Worm (Caenorhabditis elegans): ENCODE data around the gene srx-130.

Gene srx-130

DNA sequence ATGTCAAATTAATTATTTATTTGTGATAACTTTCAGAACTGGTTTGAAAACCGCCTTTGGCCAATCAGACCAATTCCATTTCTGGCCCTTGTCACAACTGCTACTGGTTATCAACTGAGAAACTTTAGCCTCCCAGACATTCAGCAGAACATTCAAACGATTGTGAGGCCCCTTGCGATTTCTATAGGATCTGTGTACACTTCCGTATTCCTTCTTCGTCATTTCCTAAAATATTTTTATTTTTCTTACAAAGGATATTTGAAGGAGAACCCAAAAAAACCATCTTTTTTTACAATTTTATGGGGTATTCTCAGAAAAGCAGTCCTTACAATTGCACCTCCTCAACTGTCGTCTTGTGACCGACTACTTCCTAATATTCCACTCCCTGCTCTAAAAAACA lies 30.1 kb downstream of the srx-130 start:
- TF ChIP-seq ama-1 (optimal IDR thresholded peaks at IDR 0.05) (no peak), aly-1 (tag; optimal IDR thresholded peaks at IDR 0.05) (no peak), pes-1 (GFP tag; IDR thresholded peaks at IDR 0.05) (no peak), ceh-36 (tag; optimal IDR thresholded peaks at IDR 0.05) (no peak), hnd-1 (tag; optimal IDR thresholded peaks at IDR 0.05) (no peak), hmg-4 (GFP tag; optimal IDR thresholded peaks at IDR 0.05) (no peak), ets-7 (tag; optimal IDR thresholded peaks at IDR 0.05) (no peak), B0310.2 (tag; optimal IDR thresholded peaks at IDR 0.05) (no peak), sea-1 (GFP tag; conservative IDR thresholded peaks at IDR 0.05) (no peak), tbx-11 (GFP tag; IDR thresholded peaks at IDR 0.05) (no peak), hmbx-1 (tag; optimal IDR thresholded peaks at IDR 0.05) (no peak), ceh-13 (GFP tag; optimal IDR thresholded peaks at IDR 0.05) (no peak)

DNA sequence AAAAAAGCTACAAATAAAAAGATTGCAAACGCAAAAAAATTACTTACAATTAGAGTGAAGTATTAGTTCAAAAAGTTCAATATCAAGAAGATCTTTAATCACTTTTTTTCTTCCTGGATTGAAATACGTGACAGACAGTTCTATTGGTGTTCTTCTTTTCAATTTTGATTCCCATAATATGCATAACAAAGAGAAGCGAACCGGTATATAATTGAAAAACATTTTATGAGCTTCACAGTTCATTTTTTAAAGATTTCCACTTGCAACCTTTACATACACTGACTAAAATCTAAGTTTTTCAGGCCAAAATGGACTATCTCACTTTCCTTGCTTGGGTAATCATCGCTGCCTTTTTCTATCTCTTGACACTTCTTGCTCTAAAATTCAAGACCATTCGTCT lies 33.3 kb downstream of the srx-130 start, which contains the start of gene T22G5.1:
T22G5.1 (plus strand) TSS at position 301 of the 400 bp plus-strand sequence.
- TF ChIP-seq aly-1 (tag; optimal IDR thresholded peaks at IDR 0.05) = no peak
- TF ChIP-seq pes-1 (GFP tag; IDR thresholded peaks at IDR 0.05) = no peak
- no peak for TF ChIP-seq flt-1 (GFP tag; IDR thresholded peaks at IDR 0.05)
- no peak for TF ChIP-seq sea-1 (GFP tag; conservative IDR thresholded peaks at IDR 0.05)
- TF ChIP-seq ceh-13 (GFP tag; optimal IDR thresholded peaks at IDR 0.05) = no peak
- TF ChIP-seq tra-4 (tag; optimal IDR thresholded peaks at IDR 0.05) = no peak
- no peak for TF ChIP-seq B0310.2 (tag; optimal IDR thresholded peaks at IDR 0.05)
- TF ChIP-seq ceh-36 (tag; optimal IDR thresholded peaks at IDR 0.05) = no peak
- TF ChIP-seq hmbx-1 (tag; optimal IDR thresholded peaks at IDR 0.05) = no peak
- no peak for TF ChIP-seq F13C5.2 (tag; optimal IDR thresholded peaks at IDR 0.05)
- TF ChIP-seq ets-7 (tag; optimal IDR thresholded peaks at IDR 0.05) = no peak
- TF ChIP-seq tbx-37 (GFP tag; conservative IDR thresholded peaks at IDR 0.05) = no peak
- no peak for TF ChIP-seq hmg-4 (GFP tag; optimal IDR thresholded peaks at IDR 0.05)
- TF ChIP-seq scrt-1 (GFP tag; IDR thresholded peaks at IDR 0.05) = no peak
- no peak for TF ChIP-seq ama-1 (optimal IDR thresholded peaks at IDR 0.05)

DNA sequence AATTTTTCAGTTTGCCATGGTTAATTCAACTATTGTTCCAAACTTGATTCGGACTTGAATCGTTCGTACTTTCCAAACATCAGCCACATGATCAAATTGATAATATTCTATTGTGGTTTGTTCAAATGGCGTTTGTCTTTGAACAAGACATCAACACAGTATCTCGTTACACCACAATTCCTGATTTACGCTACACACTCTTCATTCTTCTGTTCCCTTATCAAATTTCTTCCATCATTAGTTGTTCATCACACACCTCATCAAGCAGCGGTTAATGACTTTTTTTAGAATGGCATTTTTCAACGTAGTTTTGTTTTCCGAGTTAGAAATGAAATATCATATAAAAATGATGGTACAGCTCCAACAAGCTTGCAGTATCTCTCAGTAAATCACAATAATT lies 35.0 kb downstream of the srx-130 start:
- TF ChIP-seq flt-1 (GFP tag; IDR thresholded peaks at IDR 0.05) (no peak), tbx-11 (GFP tag; IDR thresholded peaks at IDR 0.05) (no peak), hnd-1 (tag; optimal IDR thresholded peaks at IDR 0.05) (no peak), hmbx-1 (tag; optimal IDR thresholded peaks at IDR 0.05) (no peak), ceh-36 (tag; optimal IDR thresholded peaks at IDR 0.05) (no peak), tbx-37 (GFP tag; conservative IDR thresholded peaks at IDR 0.05) (no peak), B0310.2 (tag; optimal IDR thresholded peaks at IDR 0.05) (no peak)

DNA sequence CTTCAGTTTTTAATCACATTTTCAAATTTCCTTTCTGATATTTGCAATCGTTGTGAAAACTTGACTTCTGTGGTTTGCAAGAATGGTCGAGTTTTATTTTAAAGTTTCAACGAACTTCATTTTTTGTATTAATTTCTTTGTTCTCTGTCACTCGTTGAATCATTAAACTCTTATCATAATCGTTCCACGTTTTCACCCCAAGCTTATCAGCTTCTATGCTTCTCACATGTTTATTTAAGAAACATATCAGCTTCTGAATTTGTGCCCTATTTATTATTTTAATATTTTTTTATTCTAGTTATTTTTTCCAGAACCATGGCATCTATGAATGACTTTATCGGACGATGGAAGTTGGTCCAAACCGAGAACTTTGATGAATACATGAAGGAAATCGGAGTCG lies 36.0 kb downstream of the srx-130 start, which contains the start of gene lbp-7:
lbp-7 (plus strand) TSS at position 312 of the 400 bp plus-strand sequence.
- TF ChIP-seq ceh-13 (GFP tag; optimal IDR thresholded peaks at IDR 0.05) = no peak
- TF ChIP-seq hmg-4 (GFP tag; optimal IDR thresholded peaks at IDR 0.05) = no peak
- TF ChIP-seq ets-7 (tag; optimal IDR thresholded peaks at IDR 0.05) = no peak
- TF ChIP-seq hmbx-1 (tag; optimal IDR thresholded peaks at IDR 0.05) = no peak
- TF ChIP-seq tra-4 (tag; optimal IDR thresholded peaks at IDR 0.05) = no peak
- TF ChIP-seq flt-1 (GFP tag; IDR thresholded peaks at IDR 0.05) = no peak
- no peak for TF ChIP-seq ceh-36 (tag; optimal IDR thresholded peaks at IDR 0.05)
- TF ChIP-seq sea-1 (GFP tag; conservative IDR thresholded peaks at IDR 0.05) = no peak
- TF ChIP-seq B0310.2 (tag; optimal IDR thresholded peaks at IDR 0.05) = no peak
- no peak for TF ChIP-seq tbx-11 (GFP tag; IDR thresholded peaks at IDR 0.05)
- no peak for TF ChIP-seq scrt-1 (GFP tag; IDR thresholded peaks at IDR 0.05)
- TF ChIP-seq tbx-37 (GFP tag; conservative IDR thresholded peaks at IDR 0.05) = no peak
- no peak for TF ChIP-seq ama-1 (optimal IDR thresholded peaks at IDR 0.05)
- TF ChIP-seq pes-1 (GFP tag; IDR thresholded peaks at IDR 0.05) = no peak

DNA sequence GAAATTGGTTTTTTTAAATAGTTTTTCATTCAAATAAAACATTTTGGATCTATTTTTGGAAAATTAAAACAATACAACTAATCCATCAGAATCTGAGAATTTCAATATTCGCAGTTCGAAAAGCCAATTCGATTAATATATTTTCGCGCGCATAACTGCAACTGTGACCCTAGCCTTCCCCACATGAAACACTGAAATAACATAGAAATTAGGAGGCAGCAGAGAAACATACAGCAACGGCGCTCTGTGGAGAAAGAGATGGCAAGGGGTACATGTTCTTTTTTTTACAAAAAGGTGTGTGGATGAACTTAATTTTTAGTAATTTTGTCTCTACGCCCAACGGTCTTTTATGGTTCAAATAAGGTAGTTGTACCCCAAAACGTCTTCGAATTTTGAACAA lies 36.9 kb downstream of the srx-130 start:
- TF ChIP-seq hnd-1 (tag; optimal IDR thresholded peaks at IDR 0.05) (no peak), ceh-36 (tag; optimal IDR thresholded peaks at IDR 0.05) (no peak), hmbx-1 (tag; optimal IDR thresholded peaks at IDR 0.05) (no peak), hmg-4 (GFP tag; optimal IDR thresholded peaks at IDR 0.05) (no peak), ets-7 (tag; optimal IDR thresholded peaks at IDR 0.05) (no peak), ceh-13 (GFP tag; optimal IDR thresholded peaks at IDR 0.05) (no peak), tra-4 (tag; optimal IDR thresholded peaks at IDR 0.05) (no peak), ama-1 (optimal IDR thresholded peaks at IDR 0.05) (no peak), pes-1 (GFP tag; IDR thresholded peaks at IDR 0.05) (no peak), scrt-1 (GFP tag; IDR thresholded peaks at IDR 0.05) (no peak), tbx-11 (GFP tag; IDR thresholded peaks at IDR 0.05) (no peak), aly-1 (tag; optimal IDR thresholded peaks at IDR 0.05) (no peak)

DNA sequence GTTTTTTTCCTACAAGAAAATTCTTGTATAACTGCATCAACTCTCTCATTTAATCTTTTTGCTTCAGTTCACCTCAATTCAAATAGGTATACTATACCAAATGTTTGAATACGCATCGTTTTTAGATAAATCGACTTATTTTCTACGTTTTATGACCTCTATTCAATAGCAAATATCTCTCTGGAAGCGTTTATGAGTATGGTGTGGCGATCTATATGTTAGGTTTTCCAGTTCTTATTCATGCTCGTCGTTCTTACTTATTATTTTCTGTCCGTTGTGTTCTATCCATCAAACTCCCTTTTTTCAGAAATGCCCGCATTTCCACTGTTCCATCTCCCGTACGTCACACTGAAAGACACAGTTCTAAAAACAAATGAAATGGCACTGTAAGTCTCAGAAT lies 37.4 kb downstream of the srx-130 start, which contains the start of gene T22G5.3:
T22G5.3 (plus strand) TSS at position 301 of the 400 bp plus-strand sequence.
- no peak for TF ChIP-seq hmg-4 (GFP tag; optimal IDR thresholded peaks at IDR 0.05)

DNA sequence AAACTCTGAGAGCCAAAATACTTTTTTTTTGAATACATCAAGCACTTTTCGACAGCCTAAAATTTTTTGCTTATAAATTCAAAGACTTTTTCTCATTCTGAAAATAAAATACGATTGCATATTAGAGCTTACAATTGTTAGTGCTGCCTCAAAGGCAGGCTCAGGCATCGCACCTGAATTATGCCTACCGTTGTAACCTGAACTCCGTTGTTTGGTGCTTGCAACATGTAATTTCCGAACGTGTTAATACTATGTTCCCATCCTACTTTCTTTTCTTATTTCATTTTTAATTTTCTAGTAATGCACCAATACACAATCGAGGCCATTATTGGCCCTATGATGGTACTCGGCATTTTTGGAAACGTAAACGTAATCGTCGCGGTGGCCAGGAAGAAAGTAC lies 44.1 kb downstream of the srx-130 start, which contains the start of gene srsx-19:
srsx-19 (plus strand) TSS at position 301 of the 400 bp plus-strand sequence.
- TF ChIP-seq aly-1 (tag; optimal IDR thresholded peaks at IDR 0.05) (no peak), ceh-36 (tag; optimal IDR thresholded peaks at IDR 0.05) (no peak), F13C5.2 (tag; optimal IDR thresholded peaks at IDR 0.05) (no peak), ets-7 (tag; optimal IDR thresholded peaks at IDR 0.05) (no peak), hnd-1 (tag; optimal IDR thresholded peaks at IDR 0.05) (no peak), tbx-37 (GFP tag; conservative IDR thresholded peaks at IDR 0.05) (no peak), flt-1 (GFP tag; IDR thresholded peaks at IDR 0.05) (no peak), tra-4 (tag; optimal IDR thresholded peaks at IDR 0.05) (no peak), hmg-4 (GFP tag; optimal IDR thresholded peaks at IDR 0.05) (no peak), hmbx-1 (tag; optimal IDR thresholded peaks at IDR 0.05) (no peak), ama-1 (optimal IDR thresholded peaks at IDR 0.05) (no peak), ceh-13 (GFP tag; optimal IDR thresholded peaks at IDR 0.05) (no peak), sea-1 (GFP tag; conservative IDR thresholded peaks at IDR 0.05) (no peak), B0310.2 (tag; optimal IDR thresholded peaks at IDR 0.05) (no peak), scrt-1 (GFP tag; IDR thresholded peaks at IDR 0.05) (no peak), pes-1 (GFP tag; IDR thresholded peaks at IDR 0.05) (no peak), tbx-11 (GFP tag; IDR thresholded peaks at IDR 0.05) (no peak)

DNA sequence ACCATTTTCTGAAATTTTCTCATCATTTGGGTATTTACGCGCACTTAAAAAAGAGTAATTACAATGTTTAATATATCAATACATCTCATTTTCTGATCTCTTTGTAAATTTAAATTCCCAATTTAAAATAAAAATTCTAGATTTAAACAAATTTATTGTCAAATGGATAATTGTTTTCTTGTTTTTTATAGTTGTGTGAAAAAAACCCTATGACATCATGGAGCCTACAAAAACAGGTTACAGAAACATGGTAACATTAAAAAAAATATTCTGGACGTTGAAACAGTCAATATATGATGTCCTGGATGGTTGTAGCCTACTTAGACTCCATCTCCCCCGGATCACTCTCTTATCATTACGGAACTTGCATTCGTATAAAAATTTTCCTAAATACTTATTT lies 46.3 kb downstream of the srx-130 start, which contains the start of gene spp-12:
spp-12 (plus strand) TSS at position 301 of the 400 bp plus-strand sequence.
- TF ChIP-seq scrt-1 (GFP tag; IDR thresholded peaks at IDR 0.05) = no peak
- no peak for TF ChIP-seq ets-7 (tag; optimal IDR thresholded peaks at IDR 0.05)
- no peak for TF ChIP-seq flt-1 (GFP tag; IDR thresholded peaks at IDR 0.05)
- TF ChIP-seq tbx-37 (GFP tag; conservative IDR thresholded peaks at IDR 0.05) = no peak
- no peak for TF ChIP-seq ceh-13 (GFP tag; optimal IDR thresholded peaks at IDR 0.05)
- no peak for TF ChIP-seq ama-1 (optimal IDR thresholded peaks at IDR 0.05)
- TF ChIP-seq hmg-4 (GFP tag; optimal IDR thresholded peaks at IDR 0.05) = no peak
- TF ChIP-seq aly-1 (tag; optimal IDR thresholded peaks at IDR 0.05) = no peak
- no peak for TF ChIP-seq F13C5.2 (tag; optimal IDR thresholded peaks at IDR 0.05)
- no peak for TF ChIP-seq sea-1 (GFP tag; conservative IDR thresholded peaks at IDR 0.05)
- no peak for TF ChIP-seq hnd-1 (tag; optimal IDR thresholded peaks at IDR 0.05)
- no peak for TF ChIP-seq hmbx-1 (tag; optimal IDR thresholded peaks at IDR 0.05)
- no peak for TF ChIP-seq tbx-11 (GFP tag; IDR thresholded peaks at IDR 0.05)
- no peak for TF ChIP-seq tra-4 (tag; optimal IDR thresholded peaks at IDR 0.05)
- no peak for TF ChIP-seq ceh-36 (tag; optimal IDR thresholded peaks at IDR 0.05)

Data from whole organism, early embryonic.